Fruit fly (Drosophila melanogaster) whole organism, embryonic: ENCODE results near the gene CG31207.

Source experiments
- Deaf1 ChIP-seq: fragments of 200-800 bp; optimal IDR thresholded peaks from 3 replicates; lab custom pipeline; 2019; ENCODE audit warnings: missing biosample characterization, mild to moderate bottlenecking, missing genetic modification characterization, moderate library complexity
- PHDP ChIP-seq: fragments of 200-800 bp; sonication (Bioruptor generic); optimal IDR thresholded peaks from 3 replicates; lab custom pipeline; 2018; ENCODE audit warnings: missing biosample characterization, mild to moderate bottlenecking, missing genetic modification characterization, moderate library complexity
- Sin3A ChIP-seq: fragments of >200 bp; optimal IDR thresholded peaks from 2 replicates; lab custom pipeline; 2018
- kni ChIP-seq: fragments of 200-800 bp; sonication (Bioruptor generic); optimal IDR thresholded peaks from 3 replicates; lab custom pipeline; 2017; ENCODE audit warnings: mild to moderate bottlenecking, missing biosample characterization, missing genetic modification reagents, missing genetic modification characterization

DNA sequence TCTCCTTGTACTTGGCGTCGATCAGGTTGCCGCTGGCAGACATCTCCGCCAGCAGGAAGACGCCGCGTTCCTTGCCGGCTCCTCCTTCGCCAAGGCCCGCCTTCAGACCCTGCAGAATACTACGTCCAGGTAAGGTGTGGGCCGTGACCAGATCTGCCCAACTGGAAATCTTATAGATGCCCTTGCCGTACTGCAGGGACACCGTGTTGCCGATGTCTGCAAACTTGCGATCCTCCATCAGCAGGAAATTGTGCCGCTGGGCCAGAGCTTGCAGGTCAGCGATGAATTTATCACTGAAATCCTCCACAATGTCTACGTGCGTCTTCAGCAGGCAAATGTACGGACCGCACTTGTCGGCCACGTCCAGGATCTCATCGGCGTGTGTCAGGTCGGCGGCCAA is 24.5 kb upstream of the CG31207 start:
- TF ChIP-seq kni (GFP tag; lab: Kevin White, UChicago) (no peak), Sin3A (no peak), PHDP (tag; lab: Kevin White, UChicago) (no peak), Deaf1 (tag; lab: Kevin White, UChicago) (no peak)
